Worm (Caenorhabditis elegans): Measurements from ENCODE around the gene ZK287.7.

DNA sequence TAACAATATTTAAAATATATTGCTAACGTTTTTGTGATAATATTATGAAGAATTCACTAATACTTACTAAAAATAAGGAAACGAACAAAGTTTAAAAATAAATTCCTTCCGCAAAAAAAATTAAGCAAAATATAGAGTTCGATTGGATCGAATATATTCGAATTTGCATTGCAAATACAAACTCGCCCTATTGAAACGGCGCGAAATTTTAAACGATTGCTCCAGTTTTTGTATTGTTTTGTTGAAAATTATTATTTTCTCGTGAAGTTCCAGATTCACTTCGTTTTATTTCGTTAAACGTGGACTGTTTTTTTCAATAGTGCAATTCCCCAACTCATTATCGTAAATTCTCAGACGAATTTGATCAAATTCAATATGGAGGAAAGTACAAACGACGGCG is 47.4 kb upstream of the ZK287.7 start, which contains the start of the genes atl-1 and hcp-2:
- TF ChIP-seq ceh-2 (tag; optimal IDR thresholded peaks at IDR 0.05) (no peak), ama-1 (optimal IDR thresholded peaks at IDR 0.05) (no peak), ref-2 (tag; optimal IDR thresholded peaks at IDR 0.05) (no peak), odd-2 (tag; optimal IDR thresholded peaks at IDR 0.05) (no peak), mec-3 (tag; optimal IDR thresholded peaks at IDR 0.05; ENCODE audit: borderline replicate concordance) (no peak), lin-11 (tag; optimal IDR thresholded peaks at IDR 0.05) (no peak), hlh-30 (tag; optimal IDR thresholded peaks at IDR 0.05; ENCODE audit: insufficient read depth) (no peak), hlh-13 (GFP tag; optimal IDR thresholded peaks at IDR 0.05) (no peak), fkh-10 (GFP tag; optimal IDR thresholded peaks at IDR 0.05) (no peak), nhr-11 (tag; optimal IDR thresholded peaks at IDR 0.05) (no peak)

Measured in whole organism, late embryonic.